Fruit fly (Drosophila melanogaster) whole organism, adult: ENCODE data around the gene Adgf-A2.

ENCODE experiments used
- CG7045 ChIP-seq: fragments of 200-800 bp; sonication (Bioruptor generic); optimal IDR thresholded peaks from 2 replicates; lab custom pipeline; 2017; ENCODE audit warnings: missing biosample characterization, mild to moderate bottlenecking, missing genetic modification characterization
- Crg-1 ChIP-seq: fragments of 200-800 bp; sonication (Bioruptor generic); optimal IDR thresholded peaks from 2 replicates; lab custom pipeline; 2016; ENCODE audit warnings: missing biosample characterization, missing genetic modification characterization
- cic ChIP-seq: fragments of 200-800 bp; sonication (Bioruptor generic); optimal IDR thresholded peaks from 2 replicates; lab custom pipeline; 2017; ENCODE audit warnings: missing biosample characterization, mild to moderate bottlenecking, missing genetic modification characterization, moderate library complexity

DNA sequence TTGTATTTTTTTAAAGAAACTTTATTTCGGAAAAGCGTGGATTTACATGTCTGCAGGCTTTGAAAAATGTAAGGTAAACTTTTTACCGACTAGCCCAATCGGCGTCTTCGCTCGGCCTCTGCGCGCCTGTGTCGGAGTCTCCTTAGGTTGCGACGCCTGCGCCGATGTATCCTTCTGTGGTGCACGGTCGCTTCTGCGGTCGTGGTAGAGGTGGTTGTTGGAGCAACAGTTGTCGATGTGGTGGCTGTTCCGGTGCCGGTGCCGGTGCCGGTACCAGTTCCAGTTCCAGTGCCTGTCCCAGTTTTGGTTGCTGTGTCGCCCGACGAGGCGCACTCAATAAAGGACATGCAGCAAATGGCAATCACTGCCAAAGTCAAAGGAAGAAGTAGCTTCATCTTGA lies 27.1 kb upstream of the Adgf-A2 start:
- TF ChIP-seq Crg-1 (GFP tag; lab: Kevin White, UChicago): no peak
- TF ChIP-seq cic: no peak
- no peak for TF ChIP-seq CG7045 (GFP tag; lab: Kevin White, UChicago)
